Worm (Caenorhabditis elegans) whole organism, midembryonic: ENCODE results near the gene nmad-1.

Experiments
- T22C8.4 ChIP-seq: fragments of 200-800 bp; sonication (Bioruptor generic); IDR thresholded peaks from 2 replicates; pipeline ENCODE4 v1.3.6; 2022; ENCODE audit warnings: missing genetic modification characterization, missing compliant biosample characterization
- cog-1 ChIP-seq: sonication (generic microtip); optimal IDR thresholded peaks from 2 replicates; lab custom pipeline; 2016; ENCODE audit warnings: missing genetic modification characterization, missing compliant biosample characterization
- flt-1 ChIP-seq: fragments of 200-800 bp; sonication (Bioruptor generic); IDR thresholded peaks from 2 replicates; pipeline ENCODE4 v1.3.6; 2022; ENCODE audit warnings: missing genetic modification characterization, missing compliant biosample characterization
- klf-2 ChIP-seq: fragments of 200-800 bp; sonication (Bioruptor generic); conservative IDR thresholded peaks from 2 replicates; pipeline ENCODE4 v1.3.6; 2022; ENCODE audit warnings: missing genetic modification reagents, missing genetic modification characterization, missing compliant biosample characterization
- med-1 ChIP-seq: sonication (generic microtip); optimal IDR thresholded peaks from 2 replicates; lab custom pipeline; 2017; ENCODE audit warnings: missing genetic modification characterization, mild to moderate bottlenecking, missing compliant biosample characterization, antibody characterized with exemption, missing genetic modification reagents; ENCODE audit not compliant: insufficient read depth
- ref-1 ChIP-seq: fragments of 200-800 bp; sonication (Bioruptor generic); conservative IDR thresholded peaks from 2 replicates; pipeline ENCODE4 v1.3.6; 2022; ENCODE audit warnings: missing genetic modification reagents, missing genetic modification characterization, missing compliant biosample characterization
- tab-1 ChIP-seq: fragments of 200-800 bp; sonication (Bioruptor generic); IDR thresholded peaks from 2 replicates; pipeline ENCODE4 v1.3.6; 2022; ENCODE audit warnings: missing genetic modification characterization, missing compliant biosample characterization
- ztf-23 ChIP-seq: fragments of 200-800 bp; sonication (Bioruptor generic); IDR thresholded peaks from 2 replicates; pipeline ENCODE4 v1.3.6; 2022; ENCODE audit warnings: missing genetic modification reagents, missing genetic modification characterization, missing compliant biosample characterization
- ztf-29 ChIP-seq: fragments of 200-800 bp; sonication (Bioruptor generic); IDR thresholded peaks from 2 replicates; pipeline ENCODE4 v1.3.6; 2022; ENCODE audit warnings: missing genetic modification reagents, missing genetic modification characterization, missing compliant biosample characterization

The nmad-1 gene

ce11 chrIII:5506023-5506597 lies 48.6 kb downstream of the nmad-1 start:
- TF ChIP-seq klf-2 (GFP tag; lab: Robert Waterston, UW) = no peak
- 0 out of 2 replicates have a peak, but pooled peaks have one; percentile 52 for TF ChIP-seq ztf-23 (GFP tag; lab: Robert Waterston, UW)

- TF ChIP-seq ref-1 (GFP tag; lab: Robert Waterston, UW) = no peak
- no peak for TF ChIP-seq T22C8.4 (GFP tag; lab: Robert Waterston, UW)
- TF ChIP-seq tab-1 (GFP tag; lab: Robert Waterston, UW) = 0 out of 2 replicates have a peak, but pooled peaks have one; percentile 9
- no peak for TF ChIP-seq ztf-23 (GFP tag; lab: Robert Waterston, UW)
- no peak for TF ChIP-seq med-1 (GFP tag; lab: Kevin White, UChicago)
- TF ChIP-seq cog-1 = no peak
These were observed 49.2 kb downstream of the nmad-1 start for ce11 chrIII:5505474-5506022.

- 0 out of 2 replicates have a peak, but pooled peaks have one; percentile 54 for TF ChIP-seq flt-1 (GFP tag; lab: Robert Waterston, UW)
- no peak for TF ChIP-seq ref-1 (GFP tag; lab: Robert Waterston, UW)
These were observed 49.8 kb downstream of the nmad-1 start for ce11 chrIII:5504725-5505473.

- TF ChIP-seq flt-1 (GFP tag; lab: Robert Waterston, UW) (0 out of 2 replicates have a peak, but pooled peaks have one; percentile 16), T22C8.4 (GFP tag; lab: Robert Waterston, UW) (no peak)
These were observed 50.6 kb downstream of the nmad-1 start for ce11 chrIII:5504164-5504563.

ce11 chrIII:5503669-5504068 lies 51.1 kb downstream of the nmad-1 start:
- TF ChIP-seq klf-2 (GFP tag; lab: Robert Waterston, UW) = no peak
- no peak for TF ChIP-seq T22C8.4 (GFP tag; lab: Robert Waterston, UW)
- TF ChIP-seq med-1 (GFP tag; lab: Kevin White, UChicago) = no peak
- TF ChIP-seq ztf-23 (GFP tag; lab: Robert Waterston, UW) = no peak
- TF ChIP-seq ztf-29 (GFP tag; lab: Robert Waterston, UW) = no peak
- no peak for TF ChIP-seq flt-1 (GFP tag; lab: Robert Waterston, UW)
- TF ChIP-seq cog-1 = no peak
- TF ChIP-seq ref-1 (GFP tag; lab: Robert Waterston, UW) = no peak
- TF ChIP-seq tab-1 (GFP tag; lab: Robert Waterston, UW) = no peak
